Worm (Caenorhabditis elegans) whole organism, mixed stage, embryonic: ENCODE data around the gene gop-1.

Experiments used
- M03D4.4 ChIP-seq: sonication (generic microtip); optimal IDR thresholded peaks from 2 replicates; lab custom pipeline; 2017; ENCODE audit warnings: mild to moderate bottlenecking, missing genetic modification characterization, missing compliant biosample characterization
- bed-3 ChIP-seq: fragments of 200-800 bp; sonication (Bioruptor generic); optimal IDR thresholded peaks from 3 replicates; lab custom pipeline; 2018; ENCODE audit warnings: mild to moderate bottlenecking, missing genetic modification characterization, moderate library complexity, missing compliant biosample characterization
- blmp-1 ChIP-seq: fragments of 150-350 bp; optimal IDR thresholded peaks from 2 replicates; lab custom pipeline; 2014; ENCODE audit warnings: missing biosample characterization, missing genetic modification characterization
- ceh-39 ChIP-seq: fragments of 150-350 bp; optimal IDR thresholded peaks from 2 replicates; lab custom pipeline; 2014; ENCODE audit warnings: missing biosample characterization, missing genetic modification characterization
- ceh-83 ChIP-seq: fragments of 200-800 bp; sonication (Bioruptor generic); optimal IDR thresholded peaks from 2 replicates; lab custom pipeline; 2018; ENCODE audit warnings: mild to moderate bottlenecking, missing genetic modification characterization, missing compliant biosample characterization
- ces-1 ChIP-seq: fragments of 150-350 bp; optimal IDR thresholded peaks from 2 replicates; lab custom pipeline; 2014; ENCODE audit warnings: missing biosample characterization, missing genetic modification reagents, missing genetic modification characterization
- cnd-1 ChIP-seq: fragments of 200-800 bp; sonication (Bioruptor generic); optimal IDR thresholded peaks from 2 replicates; lab custom pipeline; 2018; ENCODE audit warnings: mild to moderate bottlenecking, missing genetic modification characterization, missing compliant biosample characterization
- drap-1 ChIP-seq: fragments of 200-800 bp; sonication (Bioruptor generic); optimal IDR thresholded peaks from 3 replicates; lab custom pipeline; 2018; ENCODE audit warnings: mild to moderate bottlenecking, missing genetic modification characterization, missing compliant biosample characterization
- elt-1 ChIP-seq: sonication (generic microtip); optimal IDR thresholded peaks from 2 replicates; lab custom pipeline; 2017; ENCODE audit warnings: missing genetic modification characterization, mild to moderate bottlenecking, missing compliant biosample characterization, antibody characterized with exemption, moderate library complexity, borderline replicate concordance; ENCODE audit not compliant: insufficient read depth
- elt-3 ChIP-seq: fragments of 150-350 bp; optimal IDR thresholded peaks from 2 replicates; lab custom pipeline; 2014; ENCODE audit warnings: missing biosample characterization, missing genetic modification characterization
- hlh-1 ChIP-seq: fragments of 150-350 bp; optimal IDR thresholded peaks from 2 replicates; lab custom pipeline; 2014; ENCODE audit warnings: missing biosample characterization, missing genetic modification reagents, missing genetic modification characterization
- lin-13 ChIP-seq: fragments of 150-350 bp; optimal IDR thresholded peaks from 2 replicates; lab custom pipeline; 2014; ENCODE audit warnings: missing biosample characterization, missing genetic modification characterization
- lin-32 ChIP-seq: fragments of 200-800 bp; sonication (Bioruptor generic); optimal IDR thresholded peaks from 2 replicates; lab custom pipeline; 2018; ENCODE audit warnings: mild to moderate bottlenecking, missing genetic modification characterization, missing compliant biosample characterization
- lsy-2 ChIP-seq: fragments of 150-350 bp; optimal IDR thresholded peaks from 2 replicates; lab custom pipeline; 2014; ENCODE audit warnings: missing biosample characterization, missing genetic modification characterization
- mab-5 ChIP-seq: fragments of 150-350 bp; optimal IDR thresholded peaks from 2 replicates; lab custom pipeline; 2014; ENCODE audit warnings: missing biosample characterization, missing genetic modification characterization
- mep-1 ChIP-seq: fragments of 150-350 bp; optimal IDR thresholded peaks from 2 replicates; lab custom pipeline; 2017; ENCODE audit warnings: missing biosample characterization, missing genetic modification reagents, missing genetic modification characterization, inconsistent platforms
- mls-2 ChIP-seq: sonication (generic microtip); optimal IDR thresholded peaks from 2 replicates; lab custom pipeline; 2016; ENCODE audit warnings: mild to moderate bottlenecking, missing genetic modification characterization, moderate library complexity, missing compliant biosample characterization
- nhr-2 ChIP-seq: fragments of 150-350 bp; optimal IDR thresholded peaks from 2 replicates; lab custom pipeline; 2014; ENCODE audit warnings: missing biosample characterization, missing genetic modification characterization
- nhr-237 ChIP-seq: fragments of 150-350 bp; optimal IDR thresholded peaks from 2 replicates; lab custom pipeline; 2014; ENCODE audit warnings: missing biosample characterization, missing genetic modification characterization
- nhr-76 ChIP-seq: sonication (generic microtip); optimal IDR thresholded peaks from 2 replicates; lab custom pipeline; 2017; ENCODE audit warnings: missing biosample characterization, missing genetic modification characterization
- pha-4 ChIP-seq: fragments of 150-350 bp; optimal IDR thresholded peaks from 2 replicates; lab custom pipeline; 2018; ENCODE audit warnings: missing biosample characterization, missing genetic modification reagents, missing genetic modification characterization
- sptf-1 ChIP-seq: sonication (generic microtip); optimal IDR thresholded peaks from 2 replicates; lab custom pipeline; 2017; ENCODE audit warnings: mild to moderate bottlenecking, missing genetic modification characterization, moderate library complexity, missing compliant biosample characterization
- tbx-8 ChIP-seq: fragments of 200-800 bp; sonication (Bioruptor generic); optimal IDR thresholded peaks from 2 replicates; lab custom pipeline; 2018; ENCODE audit warnings: mild to moderate bottlenecking, missing genetic modification characterization, moderate library complexity, missing compliant biosample characterization
- unc-120 ChIP-seq: sonication (generic microtip); optimal IDR thresholded peaks from 2 replicates; lab custom pipeline; 2017; ENCODE audit warnings: missing genetic modification characterization, missing compliant biosample characterization; ENCODE audit not compliant: poor library complexity, severe bottlenecking
- unc-39 ChIP-seq: fragments of 150-350 bp; optimal IDR thresholded peaks from 2 replicates; lab custom pipeline; 2014; ENCODE audit warnings: missing biosample characterization, missing genetic modification characterization
- unc-62 ChIP-seq: fragments of 150-350 bp; optimal IDR thresholded peaks from 2 replicates; lab custom pipeline; 2014; ENCODE audit warnings: missing biosample characterization, missing genetic modification reagents, missing genetic modification characterization
- zip-8 ChIP-seq: fragments of 150-350 bp; optimal IDR thresholded peaks from 2 replicates; lab custom pipeline; 2014; ENCODE audit warnings: missing biosample characterization, missing genetic modification characterization
- ztf-11 ChIP-seq: fragments of 150-350 bp; optimal IDR thresholded peaks from 2 replicates; lab custom pipeline; 2014; ENCODE audit warnings: missing biosample characterization, missing genetic modification characterization

The gop-1 gene

DNA sequence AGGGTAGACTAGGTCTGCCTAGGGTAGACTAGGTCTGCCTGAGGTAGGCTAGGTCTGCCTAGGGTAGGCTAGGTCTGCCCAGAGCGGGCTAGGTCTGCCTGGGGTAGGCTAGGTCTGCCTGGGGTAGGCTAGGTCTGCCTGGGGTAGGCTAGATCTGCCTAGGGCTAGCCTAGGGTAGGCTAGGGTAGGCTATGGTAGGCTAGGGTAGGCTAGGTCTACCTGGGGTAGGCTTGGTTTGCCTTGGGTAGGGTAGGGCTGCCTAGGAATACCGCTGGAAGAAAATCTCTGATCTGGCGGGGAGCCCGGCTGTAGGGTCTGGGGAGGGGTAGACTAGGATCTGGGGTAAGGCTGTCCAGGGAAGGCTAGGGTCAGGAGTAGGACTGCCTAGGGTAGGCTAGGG, 31.2 kb downstream of the gop-1 start:
- TF ChIP-seq unc-39 (no peak), bed-3 (GFP tag; lab: Kevin White, UChicago) (no peak), drap-1 (GFP tag; lab: Kevin White, UChicago) (no peak), lin-13 (no peak), ceh-39 (tag; lab: Kevin White, UChicago) (no peak), mab-5 (tag; lab: Kevin White, UChicago) (no peak), cnd-1 (tag; lab: Kevin White, UChicago) (no peak)

ce11 chrIII:5286205-5286604, 32.0 kb downstream of the gop-1 start, which contains the start of gene ZC395.11:
Gene ZC395.11, minus strand, starts transcription at chrIII:5286305.
- TF ChIP-seq mls-2 (tag; lab: Kevin White, UChicago) (no peak), bed-3 (GFP tag; lab: Kevin White, UChicago) (no peak), lin-32 (no peak), ceh-83 (GFP tag; lab: Kevin White, UChicago) (no peak), drap-1 (GFP tag; lab: Kevin White, UChicago) (no peak), sptf-1 (tag; lab: Kevin White, UChicago) (no peak)

- TF ChIP-seq unc-62 (GFP tag; lab: Kevin White, UChicago) (no peak), mls-2 (tag; lab: Kevin White, UChicago) (no peak), unc-120 (tag; lab: Kevin White, UChicago) (no peak), bed-3 (GFP tag; lab: Kevin White, UChicago) (no peak), zip-8 (no peak), mab-5 (tag; lab: Kevin White, UChicago) (no peak), nhr-76 (tag; lab: Kevin White, UChicago) (no peak), lin-32 (no peak), elt-1 (tag; lab: Kevin White, UChicago) (no peak), ceh-83 (GFP tag; lab: Kevin White, UChicago) (no peak), tbx-8 (no peak), blmp-1 (tag; lab: Kevin White, UChicago) (no peak), elt-3 (tag; lab: Kevin White, UChicago) (no peak), mep-1 (no peak), ces-1 (no peak)
Observed at ce11 chrIII:5287877-5288276, 33.6 kb downstream of the gop-1 start, which contains the start of gene T15B12.1. Gene T15B12.1, plus strand, starts transcription at chrIII:5288177.

- TF ChIP-seq nhr-237 (tag; lab: Kevin White, UChicago) (no peak), pha-4 (tag; lab: Kevin White, UChicago) (no peak), ztf-11 (tag; lab: Kevin White, UChicago) (no peak)
Observed at ce11 chrIII:5290230-5290629, 36.0 kb downstream of the gop-1 start.

- TF ChIP-seq M03D4.4 (no peak), ztf-11 (tag; lab: Kevin White, UChicago) (no peak), nhr-237 (tag; lab: Kevin White, UChicago) (no peak), zip-8 (no peak), hlh-1 (tag; lab: Kevin White, UChicago) (no peak), ceh-39 (tag; lab: Kevin White, UChicago) (no peak)
Observed at ce11 chrIII:5291281-5291680, 37.0 kb downstream of the gop-1 start.

ce11 chrIII:5294281-5294680, 40.0 kb downstream of the gop-1 start:
- TF ChIP-seq nhr-2 (no peak), lsy-2 (tag; lab: Kevin White, UChicago) (no peak), nhr-76 (tag; lab: Kevin White, UChicago) (no peak), mep-1 (no peak), lin-13 (no peak), ceh-39 (tag; lab: Kevin White, UChicago) (no peak), elt-1 (tag; lab: Kevin White, UChicago) (no peak), cnd-1 (tag; lab: Kevin White, UChicago) (no peak), ceh-83 (GFP tag; lab: Kevin White, UChicago) (no peak), nhr-237 (tag; lab: Kevin White, UChicago) (no peak), zip-8 (no peak)
